Fruit fly (Drosophila melanogaster) whole organism, embryonic: Measurements from ENCODE around the gene sesB.
A peak's percentile ranks its signal among the peaks of the same experiment; 100 is the strongest.

Source experiments
- CG10267 ChIP-seq: fragments of 200-800 bp; sonication (Bioruptor generic); optimal IDR thresholded peaks from 2 replicates; lab custom pipeline; 2018; ENCODE audit warnings: missing biosample characterization, mild to moderate bottlenecking, missing genetic modification characterization, moderate library complexity
- CG10565 ChIP-seq: fragments of 200-800 bp; sonication (Bioruptor generic); optimal IDR thresholded peaks from 3 replicates; lab custom pipeline; 2016; ENCODE audit warnings: missing biosample characterization, mild to moderate bottlenecking, missing genetic modification characterization
- CG10654 ChIP-seq: fragments of 200-800 bp; sonication (Bioruptor generic); optimal IDR thresholded peaks from 2 replicates; lab custom pipeline; 2016; ENCODE audit warnings: missing biosample characterization, missing genetic modification characterization
- CG12659 ChIP-seq: fragments of 200-800 bp; sonication (Bioruptor generic); optimal IDR thresholded peaks from 3 replicates; lab custom pipeline; 2017; ENCODE audit warnings: mild to moderate bottlenecking, missing biosample characterization, missing genetic modification reagents, missing genetic modification characterization
- CG14014 ChIP-seq: fragments of 200-800 bp; sonication (Bioruptor generic); IDR thresholded peaks from 2 replicates; pipeline ENCODE4 v1.3.6; 2022; ENCODE audit warnings: missing biosample characterization, missing genetic modification characterization
- CG1602 ChIP-seq: fragments of 200-800 bp; sonication (Bioruptor generic); optimal IDR thresholded peaks from 3 replicates; lab custom pipeline; 2016; ENCODE audit warnings: missing biosample characterization, missing genetic modification characterization
- CG17186 ChIP-seq: fragments of 200-800 bp; sonication (Bioruptor generic); optimal IDR thresholded peaks from 3 replicates; lab custom pipeline; 2017; ENCODE audit warnings: missing biosample characterization, missing genetic modification reagents, missing genetic modification characterization
- CG18262 ChIP-seq: fragments of 200-800 bp; optimal IDR thresholded peaks from 3 replicates; lab custom pipeline; 2019; ENCODE audit warnings: missing biosample characterization, mild to moderate bottlenecking, missing genetic modification characterization, moderate library complexity
- CG18619 ChIP-seq: fragments of 200-800 bp; sonication (Bioruptor generic); optimal IDR thresholded peaks from 3 replicates; lab custom pipeline; 2017; ENCODE audit warnings: missing biosample characterization, mild to moderate bottlenecking, missing genetic modification characterization
- CG33557 ChIP-seq: fragments of 200-800 bp; sonication (Bioruptor generic); optimal IDR thresholded peaks from 2 replicates; lab custom pipeline; 2019; ENCODE audit warnings: missing biosample characterization, mild to moderate bottlenecking, missing genetic modification characterization, moderate library complexity
- CG4282 ChIP-seq: fragments of 200-800 bp; sonication (Bioruptor generic); optimal IDR thresholded peaks from 2 replicates; lab custom pipeline; 2016; ENCODE audit warnings: missing biosample characterization, missing genetic modification characterization
- CG43689 ChIP-seq: fragments of 200-800 bp; sonication (Bioruptor generic); IDR thresholded peaks from 2 replicates; pipeline ENCODE4 v1.3.6; 2022; ENCODE audit warnings: missing biosample characterization, missing genetic modification characterization
- CG6813 ChIP-seq: fragments of 200-800 bp; sonication (Bioruptor generic); optimal IDR thresholded peaks from 2 replicates; lab custom pipeline; 2017; ENCODE audit warnings: missing biosample characterization, missing genetic modification characterization, mild to moderate bottlenecking, moderate library complexity, missing genetic modification reagents
- CG6854 ChIP-seq: fragments of 200-800 bp; sonication (Bioruptor generic); optimal IDR thresholded peaks from 3 replicates; lab custom pipeline; 2017; ENCODE audit warnings: missing biosample characterization, mild to moderate bottlenecking, missing genetic modification characterization
- CG7786 ChIP-seq: fragments of 200-800 bp; sonication (Bioruptor generic); optimal IDR thresholded peaks from 2 replicates; lab custom pipeline; 2016; ENCODE audit warnings: missing biosample characterization, missing genetic modification characterization
- CG9215 ChIP-seq: fragments of 200-800 bp; sonication (Bioruptor generic); IDR thresholded peaks from 2 replicates; pipeline ENCODE4 v1.3.6; 2022; ENCODE audit warnings: missing biosample characterization, missing genetic modification characterization
- CG9437 ChIP-seq: fragments of 200-800 bp; sonication (Bioruptor generic); optimal IDR thresholded peaks from 2 replicates; lab custom pipeline; 2018; ENCODE audit warnings: missing biosample characterization, mild to moderate bottlenecking, missing genetic modification characterization
- CG9727 ChIP-seq: fragments of 200-800 bp; sonication (Bioruptor generic); optimal IDR thresholded peaks from 3 replicates; lab custom pipeline; 2017; ENCODE audit warnings: missing biosample characterization, mild to moderate bottlenecking, missing genetic modification characterization
- D ChIP-seq, 2 experiments: fragments of 200-800 bp in 1 of 2; fragments of >200 bp in 1 of 2; sonication (Bioruptor generic) in 1 of 2; optimal IDR thresholded peaks; 2 replicates in 1 of 2; 3 replicates in 1 of 2; lab custom pipeline; 2017; ENCODE audit warnings: mild to moderate bottlenecking in 1 of 2, missing biosample characterization in 1 of 2, missing genetic modification characterization in 1 of 2, missing genetic modification reagents in 1 of 2
- Dip3 ChIP-seq: fragments of 200-800 bp; sonication (Bioruptor generic); optimal IDR thresholded peaks from 3 replicates; lab custom pipeline; 2016; ENCODE audit warnings: missing biosample characterization, missing genetic modification characterization
- E2f1 ChIP-seq: fragments of 200-800 bp; sonication (Bioruptor generic); IDR thresholded peaks from 2 replicates; pipeline ENCODE4 v1.3.6; 2022; ENCODE audit warnings: missing biosample characterization, missing genetic modification characterization
- Fer3 ChIP-seq: fragments of 200-800 bp; sonication (Bioruptor generic); optimal IDR thresholded peaks from 2 replicates; lab custom pipeline; 2018; ENCODE audit warnings: missing biosample characterization, mild to moderate bottlenecking, missing genetic modification characterization, moderate library complexity
- H15 ChIP-seq: fragments of 200-800 bp; sonication (Bioruptor generic); IDR thresholded peaks from 3 replicates; pipeline ENCODE4 v1.3.6; 2022; ENCODE audit warnings: missing biosample characterization, missing genetic modification characterization
- HHEX ChIP-seq: fragments of 200-800 bp; sonication (Bioruptor generic); optimal IDR thresholded peaks from 3 replicates; lab custom pipeline; 2017; ENCODE audit warnings: missing biosample characterization, mild to moderate bottlenecking, missing genetic modification characterization, missing genetic modification reagents
- HmgD ChIP-seq: fragments of 200-800 bp; sonication (Bioruptor generic); optimal IDR thresholded peaks from 3 replicates; lab custom pipeline; 2016; ENCODE audit warnings: missing biosample characterization, missing genetic modification characterization
- NFAT ChIP-seq: fragments of 200-800 bp; sonication (Bioruptor generic); IDR thresholded peaks from 2 replicates; pipeline ENCODE4 v1.3.6; 2022; ENCODE audit warnings: missing biosample characterization, missing genetic modification characterization
- Opbp ChIP-seq: fragments of 200-800 bp; sonication (Bioruptor generic); IDR thresholded peaks from 3 replicates; pipeline ENCODE4 v1.3.6; 2022; ENCODE audit warnings: missing biosample characterization, missing genetic modification characterization; ENCODE audit not compliant: partially characterized antibody
- Sry-β ChIP-seq: fragments of 200-800 bp; sonication (Bioruptor generic); optimal IDR thresholded peaks from 2 replicates; lab custom pipeline; 2018; ENCODE audit warnings: missing biosample characterization, mild to moderate bottlenecking, missing genetic modification characterization, moderate library complexity
- ato ChIP-seq: fragments of 200-800 bp; sonication (Bioruptor generic); IDR thresholded peaks from 2 replicates; pipeline ENCODE4 v1.3.6; 2022; ENCODE audit warnings: missing biosample characterization, missing genetic modification characterization; ENCODE audit not compliant: partially characterized antibody
- bsh ChIP-seq, 2 experiments: fragments of 200-800 bp; sonication (Bioruptor generic); optimal IDR thresholded peaks; 2 replicates each; lab custom pipeline; 2017 to 2018; ENCODE audit warnings: mild to moderate bottlenecking in 2 of 2, missing biosample characterization in 2 of 2, missing genetic modification characterization in 2 of 2, moderate library complexity in 1 of 2
- cg ChIP-seq: fragments of 200-800 bp; sonication (Bioruptor generic); optimal IDR thresholded peaks from 3 replicates; lab custom pipeline; 2019; ENCODE audit warnings: missing biosample characterization, mild to moderate bottlenecking, missing genetic modification characterization, moderate library complexity
- dan ChIP-seq: fragments of 200-800 bp; sonication (Bioruptor generic); IDR thresholded peaks from 2 replicates; pipeline ENCODE4 v1.3.6; 2022; ENCODE audit warnings: missing biosample characterization, missing genetic modification characterization
- en ChIP-seq: fragments of 200-800 bp; sonication (Bioruptor generic); optimal IDR thresholded peaks from 2 replicates; lab custom pipeline; 2016; ENCODE audit warnings: missing biosample characterization, missing genetic modification characterization
- fd96Cb ChIP-seq: fragments of 200-800 bp; sonication (Bioruptor generic); optimal IDR thresholded peaks from 2 replicates; lab custom pipeline; 2018; ENCODE audit warnings: missing biosample characterization, mild to moderate bottlenecking, missing genetic modification characterization, moderate library complexity
- ftz-f1 ChIP-seq: fragments of 200-800 bp; sonication (Bioruptor generic); optimal IDR thresholded peaks from 2 replicates; lab custom pipeline; 2016; ENCODE audit warnings: missing biosample characterization, missing genetic modification characterization
- fu2 ChIP-seq: fragments of 200-800 bp; sonication (Bioruptor generic); optimal IDR thresholded peaks from 2 replicates; lab custom pipeline; 2016; ENCODE audit warnings: missing biosample characterization, missing genetic modification characterization
- gfzf ChIP-seq: fragments of 200-800 bp; sonication (Bioruptor generic); optimal IDR thresholded peaks from 2 replicates; lab custom pipeline; 2016; ENCODE audit warnings: missing biosample characterization, mild to moderate bottlenecking, missing genetic modification characterization, moderate library complexity
- her ChIP-seq: fragments of 200-800 bp; sonication (Bioruptor generic); optimal IDR thresholded peaks from 2 replicates; lab custom pipeline; 2016; ENCODE audit warnings: missing biosample characterization, missing genetic modification characterization
- ind ChIP-seq: fragments of 200-800 bp; sonication (Bioruptor generic); optimal IDR thresholded peaks from 3 replicates; lab custom pipeline; 2016; ENCODE audit warnings: missing biosample characterization, missing genetic modification characterization
- jigr1 ChIP-seq: fragments of 200-800 bp; sonication (Bioruptor generic); IDR thresholded peaks from 3 replicates; pipeline ENCODE4 v1.3.6; 2022; ENCODE audit warnings: missing biosample characterization, missing genetic modification characterization
- kay ChIP-seq: fragments of 200-800 bp; sonication (Bioruptor generic); optimal IDR thresholded peaks from 2 replicates; lab custom pipeline; 2016; ENCODE audit warnings: missing biosample characterization, missing genetic modification characterization
- ken ChIP-seq: fragments of 200-800 bp; sonication (Bioruptor generic); IDR thresholded peaks from 3 replicates; pipeline ENCODE4 v1.3.6; 2022; ENCODE audit warnings: missing biosample characterization, missing genetic modification characterization
- lmd ChIP-seq: fragments of 200-800 bp; sonication (Bioruptor generic); IDR thresholded peaks from 2 replicates; pipeline ENCODE4 v1.3.6; 2022; ENCODE audit warnings: missing biosample characterization, missing genetic modification characterization
- lov ChIP-seq, 2 experiments: fragments of 200-800 bp in 1 of 2; fragments of >200 bp in 1 of 2; sonication (Bioruptor generic) in 1 of 2; IDR thresholded peaks in 1 of 2; optimal IDR thresholded peaks in 1 of 2; 2 replicates in 1 of 2; 3 replicates in 1 of 2; pipeline versions ENCODE4 v1.3.6 to Lab custom; 2017 to 2022; ENCODE audit warnings: missing biosample characterization in 1 of 2, missing genetic modification characterization in 1 of 2
- pb ChIP-seq: fragments of 200-800 bp; sonication (Bioruptor generic); optimal IDR thresholded peaks from 3 replicates; lab custom pipeline; 2016; ENCODE audit warnings: missing biosample characterization, missing genetic modification characterization
- sisA ChIP-seq: fragments of 200-800 bp; sonication (Bioruptor generic); IDR thresholded peaks from 2 replicates; pipeline ENCODE4 v1.3.6; 2022; ENCODE audit warnings: missing biosample characterization, missing genetic modification characterization
- sr ChIP-seq: fragments of 200-800 bp; sonication (Bioruptor generic); IDR thresholded peaks from 3 replicates; pipeline ENCODE4 v1.3.6; 2022; ENCODE audit warnings: missing biosample characterization, missing genetic modification characterization
- tap ChIP-seq: fragments of 200-800 bp; optimal IDR thresholded peaks from 3 replicates; lab custom pipeline; 2019; ENCODE audit warnings: missing biosample characterization, mild to moderate bottlenecking, missing genetic modification characterization, moderate library complexity
- unpg ChIP-seq: fragments of 200-800 bp; sonication (Bioruptor generic); optimal IDR thresholded peaks from 3 replicates; lab custom pipeline; 2018; ENCODE audit warnings: missing biosample characterization, mild to moderate bottlenecking, missing genetic modification characterization, moderate library complexity
- vfl ChIP-seq: fragments of 200-800 bp; sonication (Bioruptor generic); optimal IDR thresholded peaks from 2 replicates; lab custom pipeline; 2016; ENCODE audit warnings: missing biosample characterization, missing genetic modification characterization

sesB gene

DNA sequence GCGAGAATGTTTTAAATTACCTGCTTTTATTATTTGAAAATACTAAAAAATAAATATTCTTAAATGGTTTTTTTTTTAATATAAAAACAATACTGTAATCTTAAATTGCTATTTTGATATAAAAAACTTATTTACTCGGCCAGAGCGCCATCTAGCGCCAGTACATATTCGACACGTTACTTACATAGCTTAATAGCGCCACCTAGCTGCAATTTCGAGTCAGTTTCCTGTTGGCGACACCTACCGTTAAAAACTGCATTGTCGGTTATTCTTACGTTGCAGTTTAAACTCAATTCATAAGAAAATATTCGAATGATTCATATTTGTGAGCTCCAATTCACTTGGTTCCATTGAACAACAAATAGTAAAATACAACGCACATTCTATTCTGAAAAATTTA is 45.6 kb upstream of the sesB start (continued):
- TF ChIP-seq H15 (GFP tag; lab: Robert Waterston, UW) (peak; percentile 46; the same call in 1 of the 3 replicates), fd96Cb (tag; lab: Kevin White, UChicago) (peak; percentile 30), ind (GFP tag; lab: Kevin White, UChicago) (peak; percentile 57), D (optimal IDR thresholded peaks at IDR 0.05; lab: Kevin White, UChicago) (no peak), D (GFP tag; optimal IDR thresholded peaks at IDR 0.05; lab: Kevin White, UChicago) (peak; percentile 13), E2f1 (GFP tag; lab: Robert Waterston, UW) (peak; percentile 64), tap (tag; lab: Kevin White, UChicago) (no peak), CG10565 (no peak), CG14014 (GFP tag; lab: Robert Waterston, UW) (peak; percentile 63), NFAT (GFP tag; lab: Robert Waterston, UW) (peak; percentile 87), CG18262 (tag; lab: Kevin White, UChicago) (peak; percentile 54), bsh (GFP tag; optimal IDR thresholded peaks at IDR 0.05; lab: Kevin White, UChicago) (peak in 1 of 2 experiments; percentile 56), CG12659 (GFP tag; lab: Kevin White, UChicago) (peak; percentile 55), sr (GFP tag; lab: Robert Waterston, UW) (0 out of 3 replicates have a peak, but pooled peaks have one; percentile 8), CG9437 (GFP tag; lab: Kevin White, UChicago) (peak; percentile 70), unpg (GFP tag; lab: Kevin White, UChicago) (peak; percentile 58), en (GFP tag; lab: Kevin White, UChicago) (peak; percentile 10), CG43689 (GFP tag; lab: Robert Waterston, UW) (no peak), HmgD (GFP tag; lab: Kevin White, UChicago) (peak; percentile 30), Fer3 (tag; lab: Kevin White, UChicago) (peak; percentile 61), dan (GFP tag; lab: Robert Waterston, UW) (no peak), lov (optimal IDR thresholded peaks at IDR 0.05; lab: Kevin White, UChicago) (no peak), lov (GFP tag; IDR thresholded peaks at IDR 0.05; lab: Robert Waterston, UW) (no peak), CG6854 (GFP tag; lab: Kevin White, UChicago) (no peak), CG10267 (peak; percentile 64), Opbp (GFP tag; lab: Robert Waterston, UW) (peak; percentile 39; the same call in 1 of the 3 replicates), cg (GFP tag; lab: Kevin White, UChicago) (no peak), CG9215 (no peak; the same call in 1 of the 2 replicates), fu2 (GFP tag; lab: Kevin White, UChicago) (no peak), Dip3 (GFP tag; lab: Kevin White, UChicago) (peak; percentile 26), jigr1 (GFP tag; lab: Robert Waterston, UW) (no peak), CG10654 (GFP tag; lab: Kevin White, UChicago) (peak; percentile 27), ato (GFP tag; lab: Robert Waterston, UW) (no peak), vfl (GFP tag; lab: Kevin White, UChicago) (peak; percentile 2), CG18619 (GFP tag; lab: Kevin White, UChicago) (peak; percentile 44), CG9727 (GFP tag; lab: Kevin White, UChicago) (peak; percentile 19), CG7786 (GFP tag; lab: Kevin White, UChicago) (peak; percentile 17), CG17186 (GFP tag; lab: Kevin White, UChicago) (no peak), CG33557 (GFP tag; lab: Kevin White, UChicago) (peak; percentile 35), pb (GFP tag; lab: Kevin White, UChicago) (peak; percentile 18), her (GFP tag; lab: Kevin White, UChicago) (peak; percentile 35), Sry-β (GFP tag; lab: Kevin White, UChicago) (no peak), sisA (GFP tag; lab: Robert Waterston, UW) (peak; percentile 67), CG1602 (GFP tag; lab: Kevin White, UChicago) (peak; percentile 61), gfzf (GFP tag; lab: Kevin White, UChicago) (no peak), HHEX (peak; percentile 53), ftz-f1 (no peak), CG6813 (peak; percentile 25), ken (GFP tag; lab: Robert Waterston, UW) (peak; percentile 76), lmd (peak; percentile 68; the same call in 1 of the 2 replicates), CG4282 (GFP tag; lab: Kevin White, UChicago) (no peak), kay (GFP tag; lab: Kevin White, UChicago) (peak; percentile 58)
